Fruit fly (Drosophila melanogaster) whole organism, embryonic: ENCODE data around the gene CG8851.

Experiments used
- Antp ChIP-seq: fragments of 200-800 bp; sonication (Bioruptor generic); optimal IDR thresholded peaks from 3 replicates; lab custom pipeline; 2016; ENCODE audit warnings: missing biosample characterization, missing genetic modification characterization
- Atf3 ChIP-seq: fragments of 200-800 bp; sonication (Bioruptor generic); optimal IDR thresholded peaks from 3 replicates; lab custom pipeline; 2016; ENCODE audit warnings: missing biosample characterization, missing genetic modification characterization
- Atf6 ChIP-seq: fragments of 200-800 bp; sonication (Bioruptor generic); IDR thresholded peaks from 2 replicates; pipeline ENCODE4 v1.3.6; 2022; ENCODE audit warnings: missing biosample characterization, missing genetic modification characterization
- CG11085 ChIP-seq: fragments of 200-800 bp; sonication (Bioruptor generic); IDR thresholded peaks from 2 replicates; pipeline ENCODE4 v1.3.6; 2022; ENCODE audit warnings: missing biosample characterization, missing genetic modification characterization
- CG11093 ChIP-seq: fragments of 200-800 bp; sonication (Bioruptor generic); IDR thresholded peaks from 3 replicates; pipeline ENCODE4 v1.3.6; 2022; ENCODE audit warnings: missing biosample characterization, missing genetic modification characterization
- CG11560 ChIP-seq: fragments of 200-800 bp; sonication (Bioruptor generic); IDR thresholded peaks from 3 replicates; pipeline ENCODE4 v1.3.6; 2022; ENCODE audit warnings: missing biosample characterization, missing genetic modification characterization
- CG12659 ChIP-seq: fragments of 200-800 bp; sonication (Bioruptor generic); optimal IDR thresholded peaks from 3 replicates; lab custom pipeline; 2017; ENCODE audit warnings: mild to moderate bottlenecking, missing biosample characterization, missing genetic modification reagents, missing genetic modification characterization
- CG12769 ChIP-seq: fragments of 200-800 bp; sonication (Bioruptor generic); optimal IDR thresholded peaks from 2 replicates; lab custom pipeline; 2019; ENCODE audit warnings: missing biosample characterization, mild to moderate bottlenecking, missing genetic modification characterization, moderate library complexity
- CG12942 ChIP-seq: fragments of 200-800 bp; sonication (Bioruptor generic); optimal IDR thresholded peaks from 3 replicates; lab custom pipeline; 2016; ENCODE audit warnings: missing biosample characterization, missing genetic modification characterization
- CG13287 ChIP-seq: fragments of 200-800 bp; sonication (Bioruptor generic); IDR thresholded peaks from 2 replicates; pipeline ENCODE4 v1.3.6; 2022; ENCODE audit warnings: missing biosample characterization, missing genetic modification characterization; ENCODE audit not compliant: partially characterized antibody
- CG13775 ChIP-seq: fragments of 200-800 bp; sonication (Bioruptor generic); optimal IDR thresholded peaks from 3 replicates; lab custom pipeline; 2017; ENCODE audit warnings: missing biosample characterization, mild to moderate bottlenecking, missing genetic modification characterization
- CG15601 ChIP-seq: fragments of 200-800 bp; sonication (Bioruptor generic); optimal IDR thresholded peaks from 3 replicates; lab custom pipeline; 2019; ENCODE audit warnings: missing biosample characterization, mild to moderate bottlenecking, missing genetic modification characterization, moderate library complexity
- CG15696 ChIP-seq: fragments of 200-800 bp; sonication (Bioruptor generic); optimal IDR thresholded peaks from 2 replicates; lab custom pipeline; 2019; ENCODE audit warnings: missing biosample characterization, mild to moderate bottlenecking, missing genetic modification characterization, moderate library complexity
- CG16863 ChIP-seq: fragments of 200-800 bp; sonication (Bioruptor generic); optimal IDR thresholded peaks from 3 replicates; lab custom pipeline; 2016; ENCODE audit warnings: missing biosample characterization, missing genetic modification characterization
- CG17829 ChIP-seq: fragments of 200-800 bp; optimal IDR thresholded peaks from 2 replicates; lab custom pipeline; 2019; ENCODE audit warnings: missing biosample characterization, mild to moderate bottlenecking, missing genetic modification characterization, moderate library complexity
- CG18011 ChIP-seq: fragments of 200-800 bp; sonication (Bioruptor generic); optimal IDR thresholded peaks from 2 replicates; lab custom pipeline; 2017; ENCODE audit warnings: missing biosample characterization, missing genetic modification characterization, mild to moderate bottlenecking, moderate library complexity, missing genotype
- CG2889 ChIP-seq: fragments of 200-800 bp; sonication (Bioruptor generic); IDR thresholded peaks from 3 replicates; pipeline ENCODE4 v1.3.6; 2022; ENCODE audit warnings: missing biosample characterization, missing genetic modification characterization
- CG32532 ChIP-seq: fragments of 200-800 bp; sonication (Bioruptor generic); IDR thresholded peaks from 2 replicates; pipeline ENCODE4 v1.3.6; 2022; ENCODE audit warnings: missing biosample characterization, missing genetic modification characterization
- CG34224 ChIP-seq: fragments of 200-800 bp; sonication (Bioruptor generic); IDR thresholded peaks from 3 replicates; pipeline ENCODE4 v1.3.6; 2022; ENCODE audit warnings: missing biosample characterization, missing genetic modification characterization; ENCODE audit not compliant: partially characterized antibody
- CG34376 ChIP-seq: fragments of 200-800 bp; sonication (Bioruptor generic); optimal IDR thresholded peaks from 2 replicates; lab custom pipeline; 2018; ENCODE audit warnings: missing biosample characterization, mild to moderate bottlenecking, missing genetic modification characterization
- CG3847 ChIP-seq: fragments of 200-800 bp; sonication (Bioruptor generic); IDR thresholded peaks from 2 replicates; pipeline ENCODE4 v1.3.6; 2022; ENCODE audit warnings: missing biosample characterization, missing genetic modification characterization
- CG42726 ChIP-seq: fragments of 200-800 bp; sonication (Bioruptor generic); IDR thresholded peaks from 2 replicates; pipeline ENCODE4 v1.3.6; 2022; ENCODE audit warnings: missing biosample characterization, missing genetic modification characterization; ENCODE audit not compliant: partially characterized antibody
- CG9727 ChIP-seq: fragments of 200-800 bp; sonication (Bioruptor generic); optimal IDR thresholded peaks from 3 replicates; lab custom pipeline; 2017; ENCODE audit warnings: missing biosample characterization, mild to moderate bottlenecking, missing genetic modification characterization
- Camta ChIP-seq: fragments of 200-800 bp; sonication (Bioruptor generic); optimal IDR thresholded peaks from 2 replicates; lab custom pipeline; 2016; ENCODE audit warnings: missing biosample characterization, missing genetic modification characterization
- Dek ChIP-seq: fragments of 200-800 bp; sonication (Bioruptor generic); optimal IDR thresholded peaks from 3 replicates; lab custom pipeline; 2019; ENCODE audit warnings: missing biosample characterization, mild to moderate bottlenecking, missing genetic modification characterization, moderate library complexity
- Doc3 ChIP-seq: fragments of 200-800 bp; sonication (Bioruptor generic); IDR thresholded peaks from 3 replicates; pipeline ENCODE4 v1.3.6; 2022; ENCODE audit warnings: missing biosample characterization, missing genetic modification characterization; ENCODE audit not compliant: partially characterized antibody
- Hr3 ChIP-seq: fragments of 200-800 bp; sonication (Bioruptor generic); optimal IDR thresholded peaks from 3 replicates; lab custom pipeline; 2016; ENCODE audit warnings: missing biosample characterization, missing genetic modification characterization
- NC2β ChIP-seq: fragments of 200-800 bp; sonication (Bioruptor generic); optimal IDR thresholded peaks from 2 replicates; lab custom pipeline; 2016; ENCODE audit warnings: missing biosample characterization, missing genetic modification characterization
- Ptx1 ChIP-seq: fragments of 200-800 bp; sonication (Bioruptor generic); IDR thresholded peaks from 2 replicates; pipeline ENCODE4 v1.3.6; 2022; ENCODE audit warnings: missing biosample characterization, missing genetic modification characterization
- Six4 ChIP-seq: fragments of 200-800 bp; sonication (Bioruptor generic); optimal IDR thresholded peaks from 2 replicates; lab custom pipeline; 2016; ENCODE audit warnings: missing biosample characterization, missing genetic modification characterization
- Xrp1 ChIP-seq: fragments of 200-800 bp; sonication (Bioruptor generic); IDR thresholded peaks from 2 replicates; pipeline ENCODE4 v1.3.6; 2022; ENCODE audit warnings: missing biosample characterization, missing genetic modification characterization
- abd-A ChIP-seq: fragments of 200-800 bp; sonication (Bioruptor generic); optimal IDR thresholded peaks from 3 replicates; lab custom pipeline; 2019; ENCODE audit warnings: missing biosample characterization, mild to moderate bottlenecking, missing genetic modification characterization, moderate library complexity
- al ChIP-seq: fragments of 200-800 bp; sonication (Bioruptor generic); IDR thresholded peaks from 2 replicates; pipeline ENCODE4 v1.3.6; 2022; ENCODE audit warnings: missing biosample characterization, missing genetic modification characterization
- ase ChIP-seq: fragments of 200-800 bp; sonication (Bioruptor generic); IDR thresholded peaks from 3 replicates; pipeline ENCODE4 v1.3.6; 2022; ENCODE audit warnings: missing biosample characterization, missing genetic modification characterization
- bcd ChIP-seq: fragments of 200-800 bp; sonication (Bioruptor generic); optimal IDR thresholded peaks from 2 replicates; lab custom pipeline; 2017; ENCODE audit warnings: missing biosample characterization, mild to moderate bottlenecking, missing genetic modification characterization
- crol ChIP-seq: fragments of 200-800 bp; sonication (Bioruptor generic); IDR thresholded peaks from 2 replicates; pipeline ENCODE4 v1.3.6; 2022; ENCODE audit warnings: missing biosample characterization, missing genetic modification characterization
- fd96Cb ChIP-seq: fragments of 200-800 bp; sonication (Bioruptor generic); optimal IDR thresholded peaks from 2 replicates; lab custom pipeline; 2018; ENCODE audit warnings: missing biosample characterization, mild to moderate bottlenecking, missing genetic modification characterization, moderate library complexity
- ham ChIP-seq: fragments of 200-800 bp; sonication (Bioruptor generic); IDR thresholded peaks from 2 replicates; pipeline ENCODE4 v1.3.6; 2022; ENCODE audit warnings: missing biosample characterization, missing genetic modification characterization
- hb ChIP-seq: fragments of 200-800 bp; sonication (Bioruptor generic); IDR thresholded peaks from 3 replicates; pipeline ENCODE4 v1.3.6; 2022; ENCODE audit warnings: missing biosample characterization, missing genetic modification characterization; ENCODE audit not compliant: partially characterized antibody
- kni ChIP-seq: fragments of 200-800 bp; sonication (Bioruptor generic); optimal IDR thresholded peaks from 3 replicates; lab custom pipeline; 2017; ENCODE audit warnings: mild to moderate bottlenecking, missing biosample characterization, missing genetic modification reagents, missing genetic modification characterization
- luna ChIP-seq: fragments of 200-800 bp; sonication (Bioruptor generic); optimal IDR thresholded peaks from 2 replicates; lab custom pipeline; 2016; ENCODE audit warnings: missing biosample characterization, missing genetic modification characterization
- mam ChIP-seq: fragments of 200-800 bp; sonication (Bioruptor generic); optimal IDR thresholded peaks from 3 replicates; lab custom pipeline; 2016; ENCODE audit warnings: missing biosample characterization, missing genetic modification characterization
- mld ChIP-seq: fragments of 200-800 bp; sonication (Bioruptor generic); IDR thresholded peaks from 3 replicates; pipeline ENCODE4 v1.3.6; 2022; ENCODE audit warnings: missing biosample characterization, missing genetic modification characterization; ENCODE audit not compliant: partially characterized antibody
- pan ChIP-seq, 4 experiments: fragments of >200 bp in 3 of 4; fragments of 200-800 bp in 1 of 4; sonication (Bioruptor generic) in 1 of 4; optimal IDR thresholded peaks in 3 of 4; IDR thresholded peaks in 1 of 4; 2 replicates each; pipeline versions ENCODE4 v1.3.6 to Lab custom; 2017 to 2022; ENCODE audit warnings: missing biosample characterization in 2 of 4, missing genetic modification characterization in 2 of 4, mixed read lengths in 1 of 4
- psq ChIP-seq: fragments of 200-800 bp; sonication (Bioruptor generic); optimal IDR thresholded peaks from 2 replicates; lab custom pipeline; 2017; ENCODE audit warnings: missing biosample characterization, missing genetic modification characterization
- twi ChIP-seq: fragments of 200-800 bp; optimal IDR thresholded peaks from 2 replicates; lab custom pipeline; 2019; ENCODE audit warnings: missing biosample characterization, mild to moderate bottlenecking, missing genetic modification characterization, moderate library complexity
- usp ChIP-seq: fragments of >200 bp; optimal IDR thresholded peaks from 2 replicates; lab custom pipeline; 2017; ENCODE audit warnings: missing biosample characterization, missing genetic modification characterization
- z ChIP-seq: fragments of 200-800 bp; sonication (Bioruptor generic); IDR thresholded peaks from 3 replicates; pipeline ENCODE4 v1.3.6; 2022; ENCODE audit warnings: missing biosample characterization, missing genetic modification characterization
- zfh1 ChIP-seq: fragments of 200-800 bp; sonication (Bioruptor generic); IDR thresholded peaks from 3 replicates; pipeline ENCODE4 v1.3.6; 2022; ENCODE audit warnings: missing biosample characterization, missing genetic modification characterization

Gene CG8851

dm6 chr2L:3534227-3534842 lies 14.9 kb downstream of the CG8851 start (continued):
- TF ChIP-seq luna (GFP tag; lab: Kevin White, UChicago) (peak; percentile 27), Atf6 (GFP tag; lab: Robert Waterston, UW) (peak; percentile 72), CG17829 (peak; percentile 45), Hr3 (GFP tag; lab: Kevin White, UChicago) (peak; percentile 16), Camta (peak; percentile 49), Ptx1 (peak; percentile 71), CG34376 (GFP tag; lab: Kevin White, UChicago) (no peak), CG11560 (no peak), CG32532 (peak; percentile 37; the same call in 1 of the 2 replicates), CG9727 (GFP tag; lab: Kevin White, UChicago) (peak; percentile 11), zfh1 (peak; percentile 74; the same call in 2 of the 3 replicates), CG12659 (GFP tag; lab: Kevin White, UChicago) (peak; percentile 24), CG13287 (GFP tag; lab: Robert Waterston, UW) (no peak), Dek (tag; lab: Kevin White, UChicago) (peak; percentile 20), al (GFP tag; lab: Robert Waterston, UW) (no peak), Xrp1 (peak; percentile 74), ham (GFP tag; lab: Robert Waterston, UW) (no peak), CG11085 (GFP tag; lab: Robert Waterston, UW) (no peak), CG16863 (GFP tag; lab: Kevin White, UChicago) (peak; percentile 15), bcd (GFP tag; lab: Kevin White, UChicago) (peak; percentile 3), CG13775 (GFP tag; lab: Kevin White, UChicago) (peak; percentile 22), CG15696 (tag; lab: Kevin White, UChicago) (peak; percentile 2), z (GFP tag; lab: Robert Waterston, UW) (peak; percentile 91), twi (tag; lab: Kevin White, UChicago) (no peak), CG12942 (GFP tag; lab: Kevin White, UChicago) (peak; percentile 50), Six4 (GFP tag; lab: Kevin White, UChicago) (peak; percentile 45), CG15601 (no peak), hb (GFP tag; lab: Robert Waterston, UW) (no peak), CG42726 (no peak), CG34224 (no peak), abd-A (tag; lab: Kevin White, UChicago) (no peak), NC2β (no peak), crol (GFP tag; lab: Robert Waterston, UW) (no peak; the same call in 1 of the 2 replicates), CG12769 (tag; lab: Kevin White, UChicago) (no peak), kni (GFP tag; lab: Kevin White, UChicago) (no peak), CG18011 (GFP tag; lab: Kevin White, UChicago) (no peak), Antp (GFP tag; lab: Kevin White, UChicago) (peak; percentile 56), ase (GFP tag; lab: Robert Waterston, UW) (0 out of 3 replicates have a peak, but pooled peaks have one; percentile 51), CG11093 (peak; percentile 59; the same call in 1 of the 3 replicates), fd96Cb (tag; lab: Kevin White, UChicago) (peak; percentile 71), Doc3 (GFP tag; lab: Robert Waterston, UW) (no peak), mam (GFP tag; lab: Kevin White, UChicago) (peak; percentile 46), pan (optimal IDR thresholded peaks at IDR 0.05; lab: Kevin White, UChicago) (no peak), pan (GFP tag; optimal IDR thresholded peaks at IDR 0.05 in 1 of 2, IDR thresholded peaks at IDR 0.05 in 1 of 2) (peak in 1 of 2 experiments; percentile 58), CG3847 (GFP tag; lab: Robert Waterston, UW) (peak; percentile 35; the same call in 1 of the 2 replicates), usp (GFP tag; lab: Kevin White, UChicago) (no peak), psq (GFP tag; lab: Kevin White, UChicago) (no peak), Atf3 (no peak), CG2889 (0 out of 3 replicates have a peak, but pooled peaks have one; percentile 10), mld (no peak)
